Worm (Caenorhabditis elegans): ENCODE data around the gene ZK666.14.

ZK666.14 gene

DNA sequence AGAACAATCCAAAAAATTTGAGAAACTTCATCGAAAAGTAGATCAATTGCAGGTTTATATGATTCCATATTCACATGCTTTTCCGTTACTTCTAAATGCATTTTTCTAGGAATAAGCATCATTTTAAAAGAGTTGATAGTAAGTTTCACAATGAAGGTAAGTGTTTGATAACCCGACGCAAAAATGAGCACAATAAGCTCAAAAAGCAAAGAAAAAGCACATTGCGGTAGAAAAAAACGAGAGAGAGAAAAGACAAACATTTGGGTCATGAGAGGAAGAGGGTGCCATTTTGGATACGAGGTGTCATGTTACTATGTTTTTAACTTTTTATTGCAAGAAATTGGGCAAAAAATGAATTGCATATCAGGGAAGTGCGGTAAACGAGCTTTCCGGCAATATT, 29.8 kb downstream of the ZK666.14 start, which contains the start of gene F59B10.6:
Gene F59B10.6, minus strand, starts transcription at position 101 of the 400 bp plus-strand sequence.
- TF ChIP-seq odd-2 (tag; optimal IDR thresholded peaks at IDR 0.05) (no peak), hlh-6 (tag; optimal IDR thresholded peaks at IDR 0.05) (no peak), sox-4 (tag; optimal IDR thresholded peaks at IDR 0.05) (no peak), C08G9.2 (tag; optimal IDR thresholded peaks at IDR 0.05) (no peak), ceh-34 (tag; optimal IDR thresholded peaks at IDR 0.05) (no peak), unc-86 (tag; optimal IDR thresholded peaks at IDR 0.05) (no peak), dmd-4 (tag; optimal IDR thresholded peaks at IDR 0.05; ENCODE audit: borderline replicate concordance) (no peak), fkh-10 (GFP tag; optimal IDR thresholded peaks at IDR 0.05) (no peak), tbx-2 (tag; optimal IDR thresholded peaks at IDR 0.05) (no peak), pqm-1 (tag; optimal IDR thresholded peaks at IDR 0.05) (no peak), npax-4 (tag; optimal IDR thresholded peaks at IDR 0.05) (no peak), fax-1 (tag; optimal IDR thresholded peaks at IDR 0.05) (no peak), ceh-31 (tag; optimal IDR thresholded peaks at IDR 0.05) (no peak)

ce11 chrII:10525134-10525533, 30.6 kb downstream of the ZK666.14 start:
- TF ChIP-seq F13H6.1 (tag; optimal IDR thresholded peaks at IDR 0.05) (no peak), unc-3 (GFP tag; conservative IDR thresholded peaks at IDR 0.05) (no peak), unc-3 (tag; optimal IDR thresholded peaks at IDR 0.05) (no peak), unc-86 (tag; optimal IDR thresholded peaks at IDR 0.05) (no peak), ceh-2 (tag; optimal IDR thresholded peaks at IDR 0.05) (no peak), hlh-6 (tag; optimal IDR thresholded peaks at IDR 0.05) (no peak), ceh-14 (tag; optimal IDR thresholded peaks at IDR 0.05) (no peak), T23F11.4 (GFP tag; optimal IDR thresholded peaks at IDR 0.05) (no peak), elt-4 (tag; optimal IDR thresholded peaks at IDR 0.05) (no peak), lin-11 (tag; optimal IDR thresholded peaks at IDR 0.05) (no peak), che-1 (tag; optimal IDR thresholded peaks at IDR 0.05) (no peak), hlh-13 (GFP tag; optimal IDR thresholded peaks at IDR 0.05) (no peak), zip-5 (tag; optimal IDR thresholded peaks at IDR 0.05) (no peak)

- peak; percentile 49 for TF ChIP-seq elt-4 (tag; optimal IDR thresholded peaks at IDR 0.05)
- peak; percentile 14 for TF ChIP-seq fax-1 (tag; optimal IDR thresholded peaks at IDR 0.05)
- TF ChIP-seq lim-6 (tag; optimal IDR thresholded peaks at IDR 0.05), result no peak
These were observed 33.1 kb downstream of the ZK666.14 start, which contains the start of gene mab-10 for ce11 chrII:10527649-10528134. Gene mab-10, plus strand, starts transcription at chrII:10528084.

DNA sequence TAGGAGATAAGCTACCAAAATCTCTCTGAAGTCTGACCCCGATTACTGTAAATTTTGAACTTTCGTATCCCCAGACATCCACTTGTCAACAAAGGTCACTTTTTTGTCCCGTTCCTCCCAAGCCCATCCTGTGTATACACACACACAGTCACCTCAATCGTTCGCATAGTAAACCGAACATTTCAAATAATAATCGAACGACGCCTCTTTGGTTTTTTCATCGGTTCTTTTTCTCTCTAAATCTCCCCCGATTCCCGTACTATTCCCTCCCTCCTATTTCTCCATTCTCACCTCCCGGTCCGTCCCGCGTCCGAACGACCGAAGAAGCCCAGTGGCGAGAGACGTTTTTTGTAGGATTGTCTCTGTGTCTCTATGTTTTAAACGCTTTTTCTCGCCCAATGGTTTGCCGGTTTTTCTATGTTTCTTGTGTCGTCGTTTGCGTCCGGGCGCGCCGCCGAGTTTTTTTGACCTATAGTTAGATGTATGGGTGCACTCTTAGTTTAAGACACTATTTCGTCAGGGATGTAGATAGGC, 34.7 kb downstream of the ZK666.14 start:
- no peak for TF ChIP-seq ahr-1 (tag; optimal IDR thresholded peaks at IDR 0.05)
- TF ChIP-seq hlh-6 (tag; optimal IDR thresholded peaks at IDR 0.05), result peak; percentile 19
- no peak for TF ChIP-seq ceh-22 (tag; optimal IDR thresholded peaks at IDR 0.05)
- TF ChIP-seq hlh-13 (GFP tag; optimal IDR thresholded peaks at IDR 0.05), result no peak
- no peak for TF ChIP-seq elt-2 (tag; optimal IDR thresholded peaks at IDR 0.05)
- TF ChIP-seq sdc-2 (tag; optimal IDR thresholded peaks at IDR 0.05), result no peak

DNA sequence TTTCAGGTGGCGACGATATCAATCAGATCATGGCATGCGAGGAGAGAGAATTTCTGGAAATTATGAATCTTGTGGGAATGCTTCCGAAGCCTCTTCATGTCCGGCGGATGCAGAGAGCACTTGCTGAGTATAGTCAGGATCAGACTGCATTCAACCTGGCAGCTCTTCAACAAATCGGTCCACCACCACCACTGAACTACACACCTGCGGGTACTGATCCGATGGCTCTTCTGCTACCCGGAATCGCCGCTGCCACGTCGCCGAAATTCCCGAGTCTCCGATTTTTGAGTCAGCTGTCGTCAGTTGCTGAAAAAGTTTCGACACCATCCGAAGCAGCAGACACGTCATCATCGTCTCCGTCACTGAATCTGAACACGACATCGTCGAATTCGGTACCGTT, 36.3 kb downstream of the ZK666.14 start:
- no peak for TF ChIP-seq ahr-1 (tag; optimal IDR thresholded peaks at IDR 0.05)
- no peak for TF ChIP-seq C38D4.7 (GFP tag; optimal IDR thresholded peaks at IDR 0.05)
- TF ChIP-seq nhr-232 (tag; optimal IDR thresholded peaks at IDR 0.05), result no peak
- no peak for TF ChIP-seq ceh-18 (tag; optimal IDR thresholded peaks at IDR 0.05)
- TF ChIP-seq ceh-45 (GFP tag; IDR thresholded peaks at IDR 0.05), result no peak
- TF ChIP-seq syd-9 (tag; optimal IDR thresholded peaks at IDR 0.05), result no peak
- no peak for TF ChIP-seq sdc-2 (tag; optimal IDR thresholded peaks at IDR 0.05)
- TF ChIP-seq elt-2 (tag; optimal IDR thresholded peaks at IDR 0.05), result no peak
- TF ChIP-seq pat-9 (tag; optimal IDR thresholded peaks at IDR 0.05), result no peak
- no peak for TF ChIP-seq fkh-6 (tag; optimal IDR thresholded peaks at IDR 0.05)

Measured in whole organism, late embryonic.